Worm (Caenorhabditis elegans): ENCODE data around the gene tag-273.

DNA sequence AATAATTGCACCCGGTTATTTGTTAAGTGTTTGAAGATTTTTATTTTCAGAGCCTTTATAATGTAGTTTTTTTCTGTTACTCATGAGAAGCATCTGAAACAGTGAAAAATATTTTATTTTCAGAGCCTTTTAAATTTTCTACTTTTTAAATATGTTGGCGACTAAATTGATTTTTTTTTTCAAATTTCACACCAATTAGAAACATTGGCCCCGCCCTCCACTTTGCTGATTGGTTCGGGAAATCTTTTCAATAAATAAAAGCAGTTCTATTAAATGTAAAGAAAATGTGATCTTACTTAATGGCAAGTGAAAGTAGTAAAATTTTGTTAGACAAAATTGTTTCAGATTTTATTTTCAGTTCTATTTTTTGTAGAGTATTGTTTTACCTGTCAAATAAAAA is 67.6 kb downstream of the tag-273 start:
- TF ChIP-seq egl-27 (tag; optimal IDR thresholded peaks at IDR 0.05) (no peak), unc-39 (tag; optimal IDR thresholded peaks at IDR 0.05) (no peak), unc-62 (GFP tag; optimal IDR thresholded peaks at IDR 0.05) (no peak), nhr-25 (tag; optimal IDR thresholded peaks at IDR 0.05) (no peak), ztf-11 (tag; optimal IDR thresholded peaks at IDR 0.05) (no peak), snpc-4 (tag; optimal IDR thresholded peaks at IDR 0.05) (no peak), ama-1 (optimal IDR thresholded peaks at IDR 0.05) (no peak), dmd-4 (tag; optimal IDR thresholded peaks at IDR 0.05) (no peak), mdl-1 (tag; optimal IDR thresholded peaks at IDR 0.05) (no peak), nhr-12 (tag; optimal IDR thresholded peaks at IDR 0.05) (no peak)
